Worm (Caenorhabditis elegans): ENCODE results near the gene dpy-26.
A peak's percentile ranks its signal among the peaks of the same experiment; 100 is the strongest.

Gene dpy-26

ce11 chrIV:12410167-12410566 lies 41.0 kb downstream of the dpy-26 start, which contains the start of gene acl-13:
Gene acl-13, plus strand, starts transcription at chrIV:12410467.
- TF ChIP-seq ceh-83 (GFP tag; optimal IDR thresholded peaks at IDR 0.05) (no peak), bed-3 (GFP tag; optimal IDR thresholded peaks at IDR 0.05) (no peak), pha-4 (tag; optimal IDR thresholded peaks at IDR 0.05) (no peak), mls-2 (tag; optimal IDR thresholded peaks at IDR 0.05) (no peak), elt-1 (tag; optimal IDR thresholded peaks at IDR 0.05; ENCODE audit: borderline replicate concordance, insufficient read depth) (no peak), nhr-28 (tag; optimal IDR thresholded peaks at IDR 0.05) (no peak), M03D4.4 (tag; optimal IDR thresholded peaks at IDR 0.05) (no peak), unc-62 (GFP tag; optimal IDR thresholded peaks at IDR 0.05) (no peak), mep-1 (tag; optimal IDR thresholded peaks at IDR 0.05) (no peak), ceh-39 (tag; optimal IDR thresholded peaks at IDR 0.05) (no peak), mab-5 (tag; optimal IDR thresholded peaks at IDR 0.05) (no peak), blmp-1 (tag; optimal IDR thresholded peaks at IDR 0.05) (no peak), cnd-1 (tag; optimal IDR thresholded peaks at IDR 0.05) (no peak), sem-2 (GFP tag; optimal IDR thresholded peaks at IDR 0.05) (no peak), ces-1 (GFP tag; optimal IDR thresholded peaks at IDR 0.05) (no peak), unc-120 (tag; optimal IDR thresholded peaks at IDR 0.05; ENCODE audit: poor library complexity, severe bottlenecking) (no peak), lsy-2 (tag; optimal IDR thresholded peaks at IDR 0.05) (no peak), elt-3 (tag; optimal IDR thresholded peaks at IDR 0.05) (no peak), drap-1 (GFP tag; optimal IDR thresholded peaks at IDR 0.05) (no peak)

- no peak for TF ChIP-seq nhr-237 (tag; optimal IDR thresholded peaks at IDR 0.05)
- no peak for TF ChIP-seq ceh-43 (GFP tag; optimal IDR thresholded peaks at IDR 0.05)
- no peak for TF ChIP-seq elt-3 (tag; optimal IDR thresholded peaks at IDR 0.05)
- TF ChIP-seq blmp-1 (tag; optimal IDR thresholded peaks at IDR 0.05), result no peak
- no peak for TF ChIP-seq pha-4 (tag; optimal IDR thresholded peaks at IDR 0.05)
- no peak for TF ChIP-seq bed-3 (GFP tag; optimal IDR thresholded peaks at IDR 0.05)
- TF ChIP-seq nhr-2 (tag; optimal IDR thresholded peaks at IDR 0.05), result no peak
- TF ChIP-seq ztf-11 (tag; optimal IDR thresholded peaks at IDR 0.05), result no peak
- no peak for TF ChIP-seq lin-13 (tag; optimal IDR thresholded peaks at IDR 0.05)
Observed at ce11 chrIV:12408625-12409024, 42.5 kb downstream of the dpy-26 start, which contains the start of gene dsb-1. Gene dsb-1, plus strand, starts transcription at chrIV:12408925.

ce11 chrIV:12404137-12404536 lies 47.0 kb downstream of the dpy-26 start, which contains the start of gene gex-3:
Gene gex-3, plus strand, starts transcription at chrIV:12404431.
- TF ChIP-seq sptf-1 (tag; optimal IDR thresholded peaks at IDR 0.05), result peak; percentile 33
- no peak for TF ChIP-seq ceh-83 (GFP tag; optimal IDR thresholded peaks at IDR 0.05)
- TF ChIP-seq mab-5 (tag; optimal IDR thresholded peaks at IDR 0.05), result no peak
- TF ChIP-seq pha-4 (tag; optimal IDR thresholded peaks at IDR 0.05), result peak; percentile 84
- TF ChIP-seq elt-3 (tag; optimal IDR thresholded peaks at IDR 0.05), result no peak
- TF ChIP-seq nhr-12 (tag; optimal IDR thresholded peaks at IDR 0.05), result no peak
- TF ChIP-seq elt-1 (tag; optimal IDR thresholded peaks at IDR 0.05; ENCODE audit: borderline replicate concordance, insufficient read depth), result no peak
- TF ChIP-seq bed-3 (GFP tag; optimal IDR thresholded peaks at IDR 0.05), result no peak
- TF ChIP-seq ces-1 (GFP tag; optimal IDR thresholded peaks at IDR 0.05), result peak; percentile 99
- TF ChIP-seq drap-1 (GFP tag; optimal IDR thresholded peaks at IDR 0.05), result peak; percentile 49
- TF ChIP-seq lsy-2 (tag; optimal IDR thresholded peaks at IDR 0.05), result peak; percentile 84
- TF ChIP-seq hlh-1 (tag; optimal IDR thresholded peaks at IDR 0.05), result peak; percentile 48
- TF ChIP-seq snpc-4 (tag; optimal IDR thresholded peaks at IDR 0.05), result no peak
- TF ChIP-seq nhr-237 (tag; optimal IDR thresholded peaks at IDR 0.05), result peak; percentile 91
- no peak for TF ChIP-seq unc-39 (tag; optimal IDR thresholded peaks at IDR 0.05)
- TF ChIP-seq mep-1 (tag; optimal IDR thresholded peaks at IDR 0.05), result peak; percentile 97
- no peak for TF ChIP-seq M03D4.4 (tag; optimal IDR thresholded peaks at IDR 0.05)
- TF ChIP-seq ceh-43 (GFP tag; optimal IDR thresholded peaks at IDR 0.05), result peak; percentile 11
- TF ChIP-seq mls-2 (tag; optimal IDR thresholded peaks at IDR 0.05), result peak; percentile 0
- peak; percentile 77 for TF ChIP-seq lin-13 (tag; optimal IDR thresholded peaks at IDR 0.05)
- no peak for TF ChIP-seq ham-2 (GFP tag; optimal IDR thresholded peaks at IDR 0.05)
- TF ChIP-seq ceh-39 (tag; optimal IDR thresholded peaks at IDR 0.05), result peak; percentile 54
- TF ChIP-seq lin-32 (GFP tag; optimal IDR thresholded peaks at IDR 0.05), result no peak
- no peak for TF ChIP-seq flh-1 (GFP tag; optimal IDR thresholded peaks at IDR 0.05)

- TF ChIP-seq elt-1 (tag; optimal IDR thresholded peaks at IDR 0.05; ENCODE audit: borderline replicate concordance, insufficient read depth) (no peak), nhr-12 (tag; optimal IDR thresholded peaks at IDR 0.05) (no peak), elt-3 (tag; optimal IDR thresholded peaks at IDR 0.05) (peak; percentile 45), snpc-4 (tag; optimal IDR thresholded peaks at IDR 0.05) (no peak), ham-2 (GFP tag; optimal IDR thresholded peaks at IDR 0.05) (peak; percentile 82), sem-2 (GFP tag; optimal IDR thresholded peaks at IDR 0.05) (no peak), blmp-1 (tag; optimal IDR thresholded peaks at IDR 0.05) (no peak)
Observed at ce11 chrIV:12403440-12403839, 47.7 kb downstream of the dpy-26 start.
